Fruit fly (Drosophila melanogaster): ENCODE measurements around the gene RpS28a.

dm6 chr3R:30056592-30057135 is 34.2 kb upstream of the RpS28a start, which contains the start of the genes CG7950 and Rpp14a:
- no peak for TF ChIP-seq CG8478 (optimal IDR thresholded peaks at IDR 0.05)
- no peak for TF ChIP-seq pan (optimal IDR thresholded peaks at IDR 0.05)
- no peak for TF ChIP-seq usp (GFP tag; optimal IDR thresholded peaks at IDR 0.05)

Measured in whole organism.